Fruit fly (Drosophila melanogaster) whole organism, wandering third instar larva: Measurements from ENCODE around the gene CG14339.

Experiments
- CG32264 ChIP-seq: fragments of 200-800 bp; sonication (Bioruptor generic); optimal IDR thresholded peaks from 2 replicates; lab custom pipeline; 2016; ENCODE audit warnings: missing biosample characterization, missing genetic modification characterization
- Dfd ChIP-seq: fragments of >200 bp; optimal IDR thresholded peaks from 2 replicates; lab custom pipeline; 2017; ENCODE audit warnings: missing biosample characterization, missing genetic modification characterization
- Hnf4 ChIP-seq: fragments of 200-800 bp; sonication (Bioruptor generic); optimal IDR thresholded peaks from 2 replicates; lab custom pipeline; 2016; ENCODE audit warnings: missing biosample characterization, mild to moderate bottlenecking, missing genetic modification characterization
- Jra ChIP-seq: sonication (Bioruptor generic); optimal IDR thresholded peaks from 2 replicates; lab custom pipeline; 2016; ENCODE audit warnings: missing biosample characterization, missing genetic modification characterization
- Myc ChIP-seq: fragments of >200 bp; optimal IDR thresholded peaks from 2 replicates; lab custom pipeline; 2017
- OdsH ChIP-seq: fragments of 200-800 bp; sonication (Bioruptor generic); optimal IDR thresholded peaks from 2 replicates; lab custom pipeline; 2016; ENCODE audit warnings: missing biosample characterization, mild to moderate bottlenecking, missing genetic modification characterization
- Rel ChIP-seq, 2 experiments: fragments of 200-800 bp; sonication (Bioruptor generic) in 1 of 2; optimal IDR thresholded peaks; 2 replicates in 1 of 2; 3 replicates in 1 of 2; lab custom pipeline; 2016 to 2019; ENCODE audit warnings: mild to moderate bottlenecking in 2 of 2, missing biosample characterization in 2 of 2, missing genetic modification characterization in 2 of 2, moderate library complexity in 1 of 2
- jim ChIP-seq: fragments of 175-275, 200-325 bp; sonication (Bioruptor generic); optimal IDR thresholded peaks from 2 replicates; lab custom pipeline; 2016; ENCODE audit warnings: missing biosample characterization, mild to moderate bottlenecking, missing genetic modification characterization
- psq ChIP-seq: fragments of 200-800 bp; sonication (Bioruptor generic); optimal IDR thresholded peaks from 3 replicates; lab custom pipeline; 2017; ENCODE audit warnings: missing biosample characterization, mild to moderate bottlenecking, missing genetic modification characterization, moderate library complexity
- sv ChIP-seq: fragments of 200-800 bp; sonication (Bioruptor generic); optimal IDR thresholded peaks from 3 replicates; lab custom pipeline; 2016; ENCODE audit warnings: missing biosample characterization, missing genetic modification characterization
- usp ChIP-seq: fragments of >200 bp; optimal IDR thresholded peaks from 2 replicates; lab custom pipeline; 2017; ENCODE audit warnings: missing biosample characterization, missing genetic modification characterization

DNA sequence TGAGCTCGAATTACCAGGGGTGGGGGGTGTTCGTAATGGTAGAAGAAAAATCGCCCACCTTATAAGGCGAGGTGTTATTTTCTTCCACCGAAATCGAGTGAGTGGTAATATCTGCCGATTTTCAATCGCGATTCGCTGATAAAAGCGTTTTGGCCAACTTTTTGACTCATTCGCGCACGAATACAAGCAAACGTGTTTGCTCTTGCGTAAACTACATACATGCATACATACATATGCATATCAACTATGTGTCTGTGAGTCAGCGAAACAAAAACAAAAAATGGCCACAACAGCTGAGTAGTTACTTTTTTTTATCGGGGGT lies 49.0 kb downstream of the CG14339 start:
- TF ChIP-seq psq (GFP tag; lab: Kevin White, UChicago) (no peak), Hnf4 (no peak), usp (no peak), Dfd (GFP tag; lab: Kevin White, UChicago) (no peak), Rel (GFP tag; optimal IDR thresholded peaks at IDR 0.05; lab: Kevin White, UChicago) (no peak), Rel (tag; optimal IDR thresholded peaks at IDR 0.05; lab: Kevin White, UChicago) (no peak), jim (GFP tag; lab: Kevin White, UChicago) (no peak), sv (GFP tag; lab: Kevin White, UChicago) (no peak), Myc (no peak), OdsH (GFP tag; lab: Kevin White, UChicago) (no peak), Jra (GFP tag; lab: Kevin White, UChicago) (no peak), CG32264 (no peak)
